Worm (Caenorhabditis elegans) whole organism, late embryonic: ENCODE data around the gene dcs-1.

Experiments
- ama-1 ChIP-seq: fragments of 150-350 bp; optimal IDR thresholded peaks from 2 replicates; lab custom pipeline; 2014
- pqm-1 ChIP-seq: sonication (generic microtip); optimal IDR thresholded peaks from 2 replicates; lab custom pipeline; 2016; ENCODE audit warnings: missing genetic modification characterization, missing compliant biosample characterization
- sox-4 ChIP-seq: sonication (generic microtip); optimal IDR thresholded peaks from 2 replicates; lab custom pipeline; 2017; ENCODE audit warnings: mild to moderate bottlenecking, missing genetic modification characterization, inconsistent platforms, missing compliant biosample characterization

DNA sequence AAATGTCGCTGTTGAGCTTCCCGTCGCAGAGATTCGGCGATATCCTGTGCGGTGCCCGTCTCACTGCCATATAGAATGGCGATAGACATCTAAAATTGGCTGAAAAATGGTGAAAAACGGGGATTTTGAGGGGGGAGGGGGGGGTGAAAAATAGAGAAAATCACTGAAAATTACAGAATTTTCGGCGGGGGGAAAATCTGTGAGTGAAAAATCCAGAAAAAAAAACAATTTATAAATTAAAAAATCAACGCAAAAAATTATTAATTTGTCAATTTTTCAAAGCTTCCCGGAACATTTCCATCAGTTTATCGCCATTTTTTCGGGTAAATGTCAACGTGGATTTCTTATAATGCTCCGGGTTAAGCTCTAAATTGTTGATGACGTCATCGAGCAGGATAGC is 2.9 kb downstream of the dcs-1 start, which contains the start of gene fre-1:
- no peak for TF ChIP-seq pqm-1 (tag; lab: Kevin White, UChicago)
- TF ChIP-seq ama-1 (lab: Kevin White, UChicago) = no peak
- no peak for TF ChIP-seq sox-4 (tag; lab: Kevin White, UChicago)
